Worm (Caenorhabditis elegans) whole organism, L4 larva: ENCODE measurements around the gene cnc-2.

Experiments used
- T20F7.1 ChIP-seq: fragments of 200-800 bp; sonication (Bioruptor generic); optimal IDR thresholded peaks from 2 replicates; lab custom pipeline; 2018; ENCODE audit warnings: mild to moderate bottlenecking, missing genetic modification characterization, missing compliant biosample characterization
- aly-2 ChIP-seq: sonication (generic microtip); optimal IDR thresholded peaks from 2 replicates; lab custom pipeline; 2018; ENCODE audit warnings: missing biosample characterization, missing genetic modification characterization
- fkh-10 ChIP-seq: fragments of 150-350 bp; optimal IDR thresholded peaks from 2 replicates; lab custom pipeline; 2014; ENCODE audit warnings: missing biosample characterization, missing genetic modification reagents, missing genetic modification characterization
- fos-1 ChIP-seq: fragments of 150-350 bp; optimal IDR thresholded peaks from 2 replicates; lab custom pipeline; 2014; ENCODE audit warnings: missing biosample characterization, missing genetic modification characterization
- jun-1 ChIP-seq: fragments of 150-350 bp; optimal IDR thresholded peaks from 2 replicates; lab custom pipeline; 2014; ENCODE audit warnings: missing biosample characterization, missing genetic modification reagents, missing genetic modification characterization
- madf-9 ChIP-seq: fragments of 200-800 bp; sonication (Bioruptor generic); conservative IDR thresholded peaks from 2 replicates; pipeline ENCODE4 v1.3.6; 2022; ENCODE audit warnings: missing genetic modification reagents, missing genetic modification characterization, missing compliant biosample characterization
- mdl-1 ChIP-seq, 2 experiments: fragments of 150-350 bp in 1 of 2; sonication (generic microtip) in 1 of 2; optimal IDR thresholded peaks; 2 replicates each; lab custom pipeline; 2014 to 2017; ENCODE audit warnings: missing biosample characterization in 2 of 2, missing genetic modification characterization in 2 of 2
- mxl-2 ChIP-seq: fragments of 200-800 bp; sonication (Bioruptor generic); conservative IDR thresholded peaks from 2 replicates; pipeline ENCODE4 v1.3.6; 2022; ENCODE audit warnings: missing genetic modification reagents, missing genetic modification characterization, missing compliant biosample characterization
- nhr-237 ChIP-seq: sonication (generic microtip); optimal IDR thresholded peaks from 2 replicates; lab custom pipeline; 2017; ENCODE audit warnings: missing biosample characterization, missing genetic modification characterization
- nhr-77 ChIP-seq: fragments of 150-350 bp; optimal IDR thresholded peaks from 2 replicates; lab custom pipeline; 2014; ENCODE audit warnings: missing biosample characterization, missing genetic modification characterization
- zfp-3 ChIP-seq: fragments of 200-800 bp; sonication (Bioruptor generic); conservative IDR thresholded peaks from 2 replicates; pipeline ENCODE4 v1.3.6; 2022; ENCODE audit warnings: missing genetic modification reagents, missing genetic modification characterization, missing compliant biosample characterization
- ztf-11 ChIP-seq: fragments of 150-350 bp; optimal IDR thresholded peaks from 2 replicates; lab custom pipeline; 2014; ENCODE audit warnings: missing biosample characterization, missing genetic modification characterization

DNA sequence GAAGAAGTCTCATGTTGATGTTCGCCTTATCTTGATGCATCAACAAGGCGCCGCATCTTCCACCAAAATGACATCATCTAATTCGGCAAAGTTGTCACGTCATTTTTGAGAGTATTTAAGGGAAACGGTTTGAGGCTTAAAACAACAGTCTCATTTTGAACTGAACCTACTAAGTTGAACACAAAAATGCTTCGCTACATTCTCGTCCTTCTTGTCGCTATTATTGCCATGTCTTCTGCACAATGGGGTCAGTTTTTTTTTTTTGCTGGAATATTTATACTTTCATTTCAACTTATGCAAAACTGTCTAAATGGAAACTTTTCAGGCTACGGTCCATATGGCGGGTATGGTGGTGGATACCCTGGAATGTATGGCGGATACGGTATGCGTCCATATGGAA, 2.9 kb downstream of the cnc-2 start, which contains the start of gene cnc-4:
- TF ChIP-seq fkh-10 (no peak), ztf-11 (tag; lab: Kevin White, UChicago) (no peak), jun-1 (tag; lab: Kevin White, UChicago) (no peak), aly-2 (tag; lab: Kevin White, UChicago) (no peak), mdl-1 (tag; optimal IDR thresholded peaks at IDR 0.05; lab: Kevin White, UChicago) (no peak), T20F7.1 (no peak), nhr-77 (tag; lab: Kevin White, UChicago) (no peak), mxl-2 (GFP tag; lab: Robert Waterston, UW) (no peak), nhr-237 (tag; lab: Kevin White, UChicago) (no peak), fos-1 (tag; lab: Kevin White, UChicago) (no peak), madf-9 (GFP tag; lab: Robert Waterston, UW) (no peak), zfp-3 (no peak)
